Worm (Caenorhabditis elegans): ENCODE measurements around the gene C05B5.1.

C05B5.1 gene

ce11 chrIII:9986827-9987429 is 1.3 kb downstream of the C05B5.1 start, which contains the start of gene C05B5.12:
TSS of gene C05B5.12 (plus strand) at chrIII:9987379.
- TF ChIP-seq hlh-1 (tag; optimal IDR thresholded peaks at IDR 0.05) (peak; percentile 92), tbx-8 (GFP tag; optimal IDR thresholded peaks at IDR 0.05) (no peak), unc-120 (tag; optimal IDR thresholded peaks at IDR 0.05; ENCODE audit: poor library complexity, severe bottlenecking) (peak; percentile 88), M03D4.4 (tag; optimal IDR thresholded peaks at IDR 0.05) (no peak), unc-62 (GFP tag; optimal IDR thresholded peaks at IDR 0.05) (peak; percentile 81), mab-5 (tag; optimal IDR thresholded peaks at IDR 0.05) (peak; percentile 7)

ce11 chrIII:9985542-9985941 is 2.7 kb downstream of the C05B5.1 start:
- TF ChIP-seq lin-32 (GFP tag; optimal IDR thresholded peaks at IDR 0.05) (no peak), M03D4.4 (tag; optimal IDR thresholded peaks at IDR 0.05) (no peak), ceh-83 (GFP tag; optimal IDR thresholded peaks at IDR 0.05) (no peak), mls-2 (tag; optimal IDR thresholded peaks at IDR 0.05) (no peak), unc-120 (tag; optimal IDR thresholded peaks at IDR 0.05; ENCODE audit: poor library complexity, severe bottlenecking) (no peak), zip-8 (tag; optimal IDR thresholded peaks at IDR 0.05) (no peak), pha-4 (tag; optimal IDR thresholded peaks at IDR 0.05) (no peak), ham-2 (GFP tag; optimal IDR thresholded peaks at IDR 0.05) (no peak), nhr-28 (tag; optimal IDR thresholded peaks at IDR 0.05) (no peak), mep-1 (tag; optimal IDR thresholded peaks at IDR 0.05) (no peak), nhr-12 (tag; optimal IDR thresholded peaks at IDR 0.05) (no peak), ztf-11 (tag; optimal IDR thresholded peaks at IDR 0.05) (no peak)

- no peak for TF ChIP-seq M03D4.4 (tag; optimal IDR thresholded peaks at IDR 0.05)
- no peak for TF ChIP-seq ham-2 (GFP tag; optimal IDR thresholded peaks at IDR 0.05)
- no peak for TF ChIP-seq cnd-1 (tag; optimal IDR thresholded peaks at IDR 0.05)
- no peak for TF ChIP-seq nhr-76 (tag; optimal IDR thresholded peaks at IDR 0.05)
- TF ChIP-seq unc-62 (GFP tag; optimal IDR thresholded peaks at IDR 0.05): no peak
- TF ChIP-seq mls-2 (tag; optimal IDR thresholded peaks at IDR 0.05): no peak
- TF ChIP-seq sem-2 (GFP tag; optimal IDR thresholded peaks at IDR 0.05): no peak
- no peak for TF ChIP-seq pha-4 (tag; optimal IDR thresholded peaks at IDR 0.05)
- no peak for TF ChIP-seq nhr-237 (tag; optimal IDR thresholded peaks at IDR 0.05)
- no peak for TF ChIP-seq drap-1 (GFP tag; optimal IDR thresholded peaks at IDR 0.05)
- no peak for TF ChIP-seq sptf-1 (tag; optimal IDR thresholded peaks at IDR 0.05)
- TF ChIP-seq nhr-2 (tag; optimal IDR thresholded peaks at IDR 0.05): no peak
- no peak for TF ChIP-seq snpc-4 (tag; optimal IDR thresholded peaks at IDR 0.05)
- no peak for TF ChIP-seq ceh-43 (GFP tag; optimal IDR thresholded peaks at IDR 0.05)
- no peak for TF ChIP-seq lin-13 (tag; optimal IDR thresholded peaks at IDR 0.05)
- no peak for TF ChIP-seq blmp-1 (tag; optimal IDR thresholded peaks at IDR 0.05)
- no peak for TF ChIP-seq elt-1 (tag; optimal IDR thresholded peaks at IDR 0.05; ENCODE audit: borderline replicate concordance, insufficient read depth)
- TF ChIP-seq nhr-12 (tag; optimal IDR thresholded peaks at IDR 0.05): no peak
- no peak for TF ChIP-seq ztf-11 (tag; optimal IDR thresholded peaks at IDR 0.05)
- no peak for TF ChIP-seq lin-32 (GFP tag; optimal IDR thresholded peaks at IDR 0.05)
Observed at ce11 chrIII:9984604-9985003, 3.6 kb downstream of the C05B5.1 start.

- TF ChIP-seq zip-8 (tag; optimal IDR thresholded peaks at IDR 0.05) (no peak), mep-1 (tag; optimal IDR thresholded peaks at IDR 0.05) (no peak), hlh-1 (tag; optimal IDR thresholded peaks at IDR 0.05) (no peak), unc-62 (GFP tag; optimal IDR thresholded peaks at IDR 0.05) (peak; percentile 55), unc-39 (tag; optimal IDR thresholded peaks at IDR 0.05) (no peak), ham-2 (GFP tag; optimal IDR thresholded peaks at IDR 0.05) (no peak), ces-1 (GFP tag; optimal IDR thresholded peaks at IDR 0.05) (peak; percentile 64), sptf-1 (tag; optimal IDR thresholded peaks at IDR 0.05) (no peak), lin-13 (tag; optimal IDR thresholded peaks at IDR 0.05) (no peak)
Observed at ce11 chrIII:9982119-9982642, 6.1 kb downstream of the C05B5.1 start.

ce11 chrIII:9973765-9974164 is 14.5 kb downstream of the C05B5.1 start, which contains the start of gene R10E12.2:
TSS of gene R10E12.2 (minus strand) at chrIII:9973865.
- TF ChIP-seq ceh-43 (GFP tag; optimal IDR thresholded peaks at IDR 0.05) (no peak), mep-1 (tag; optimal IDR thresholded peaks at IDR 0.05) (no peak), tbx-8 (GFP tag; optimal IDR thresholded peaks at IDR 0.05) (no peak), nhr-237 (tag; optimal IDR thresholded peaks at IDR 0.05) (no peak), lsy-2 (tag; optimal IDR thresholded peaks at IDR 0.05) (no peak), elt-1 (tag; optimal IDR thresholded peaks at IDR 0.05; ENCODE audit: borderline replicate concordance, insufficient read depth) (no peak), elt-3 (tag; optimal IDR thresholded peaks at IDR 0.05) (no peak), zip-8 (tag; optimal IDR thresholded peaks at IDR 0.05) (no peak), ces-1 (GFP tag; optimal IDR thresholded peaks at IDR 0.05) (no peak), sem-2 (GFP tag; optimal IDR thresholded peaks at IDR 0.05) (no peak), ceh-39 (tag; optimal IDR thresholded peaks at IDR 0.05) (no peak), lin-13 (tag; optimal IDR thresholded peaks at IDR 0.05) (no peak)

All from whole organism, mixed stage, embryonic.